Worm (Caenorhabditis elegans) whole organism, L1 larva: Measurements from ENCODE around the gene ZK757.2.

ENCODE experiments used
- alr-1 ChIP-seq: fragments of 200-800 bp; sonication (Bioruptor generic); optimal IDR thresholded peaks from 2 replicates; lab custom pipeline; 2018; ENCODE audit warnings: borderline replicate concordance, mild to moderate bottlenecking, missing genetic modification characterization, missing compliant biosample characterization
- hpl-2 ChIP-seq: fragments of 150-350 bp; optimal IDR thresholded peaks from 2 replicates; lab custom pipeline; 2014; ENCODE audit warnings: missing biosample characterization, missing genetic modification reagents, missing genetic modification characterization
- mep-1 ChIP-seq: fragments of 150-350 bp; optimal IDR thresholded peaks from 2 replicates; lab custom pipeline; 2014; ENCODE audit warnings: missing biosample characterization, missing genetic modification characterization
- nhr-12 ChIP-seq: sonication (generic microtip); optimal IDR thresholded peaks from 2 replicates; lab custom pipeline; 2017; ENCODE audit warnings: missing biosample characterization, missing genetic modification characterization
- pqm-1 ChIP-seq: sonication (generic microtip); optimal IDR thresholded peaks from 3 replicates; lab custom pipeline; 2017; ENCODE audit warnings: missing biosample characterization, missing genetic modification characterization
- sox-4 ChIP-seq: sonication (generic microtip); optimal IDR thresholded peaks from 2 replicates; lab custom pipeline; 2016; ENCODE audit warnings: missing genetic modification characterization, missing compliant biosample characterization
- unc-62 ChIP-seq: fragments of 150-350 bp; optimal IDR thresholded peaks from 2 replicates; lab custom pipeline; 2014; ENCODE audit warnings: missing biosample characterization, missing genetic modification reagents, missing genetic modification characterization
- unc-86 ChIP-seq: sonication (generic microtip); optimal IDR thresholded peaks from 2 replicates; lab custom pipeline; 2016; ENCODE audit warnings: missing genetic modification characterization, missing compliant biosample characterization

- TF ChIP-seq hpl-2: no peak
- TF ChIP-seq unc-62 (GFP tag; lab: Kevin White, UChicago): no peak
- TF ChIP-seq sox-4 (tag; lab: Kevin White, UChicago): no peak
- TF ChIP-seq unc-86 (tag; lab: Kevin White, UChicago): no peak
- TF ChIP-seq alr-1 (tag; lab: Kevin White, UChicago): no peak
- no peak for TF ChIP-seq mep-1
- no peak for TF ChIP-seq pqm-1 (tag; lab: Kevin White, UChicago)
- no peak for TF ChIP-seq nhr-12 (tag; lab: Kevin White, UChicago)
These were observed 4.2 kb downstream of the ZK757.2 start for ce11 chrIII:9874515-9874914.
